Worm (Caenorhabditis elegans) whole organism, L2 larva: Measurements from ENCODE around the gene msp-49.

Experiments used
- F13H6.1 ChIP-seq: sonication (generic microtip); optimal IDR thresholded peaks from 2 replicates; lab custom pipeline; 2016; ENCODE audit warnings: missing genetic modification characterization, missing compliant biosample characterization
- ama-1 ChIP-seq: fragments of 150-350 bp; optimal IDR thresholded peaks from 2 replicates; lab custom pipeline; 2018; ENCODE audit warnings: inconsistent platforms
- egl-27 ChIP-seq: sonication (generic microtip); optimal IDR thresholded peaks from 3 replicates; lab custom pipeline; 2017; ENCODE audit warnings: missing biosample characterization, missing genetic modification reagents, missing genetic modification characterization
- elt-1 ChIP-seq: fragments of 150-350 bp; optimal IDR thresholded peaks from 2 replicates; lab custom pipeline; 2014; ENCODE audit warnings: missing biosample characterization, missing genetic modification characterization
- lsy-2 ChIP-seq, 2 experiments: fragments of 150-350 bp in 1 of 2; sonication (generic microtip) in 1 of 2; optimal IDR thresholded peaks; 2 replicates each; lab custom pipeline; 2014 to 2017; ENCODE audit warnings: missing biosample characterization in 2 of 2, missing genetic modification characterization in 2 of 2
- mab-5 ChIP-seq: fragments of 150-350 bp; optimal IDR thresholded peaks from 2 replicates; lab custom pipeline; 2014; ENCODE audit warnings: missing biosample characterization, missing genetic modification characterization
- mbf-1 ChIP-seq: sonication (generic microtip); optimal IDR thresholded peaks from 2 replicates; lab custom pipeline; 2017; ENCODE audit warnings: missing biosample characterization, missing genetic modification characterization
- nhr-11 ChIP-seq: fragments of 150-350 bp; optimal IDR thresholded peaks from 2 replicates; lab custom pipeline; 2014; ENCODE audit warnings: missing biosample characterization, missing genetic modification characterization
- nhr-25 ChIP-seq: fragments of 150-350 bp; sonication (generic microtip); optimal IDR thresholded peaks from 3 replicates; lab custom pipeline; 2014; ENCODE audit warnings: missing biosample characterization, missing genetic modification characterization
- nhr-77 ChIP-seq: fragments of 150-350 bp; optimal IDR thresholded peaks from 2 replicates; lab custom pipeline; 2014; ENCODE audit warnings: missing biosample characterization, missing genetic modification characterization
- unc-39 ChIP-seq: fragments of 150-350 bp; optimal IDR thresholded peaks from 2 replicates; lab custom pipeline; 2014; ENCODE audit warnings: missing biosample characterization, missing genetic modification characterization
- zag-1 ChIP-seq: fragments of 150-350 bp; optimal IDR thresholded peaks from 2 replicates; lab custom pipeline; 2014; ENCODE audit warnings: missing biosample characterization, missing genetic modification characterization

- TF ChIP-seq egl-27 (tag; lab: Kevin White, UChicago), result no peak
- TF ChIP-seq nhr-77 (tag; lab: Kevin White, UChicago), result no peak
- no peak for TF ChIP-seq F13H6.1
- TF ChIP-seq nhr-25 (tag; lab: Kevin White, UChicago), result no peak
- no peak for TF ChIP-seq zag-1 (tag; lab: Kevin White, UChicago)
- no peak for TF ChIP-seq unc-39 (tag; lab: Kevin White, UChicago)
- no peak for TF ChIP-seq elt-1 (tag; lab: Kevin White, UChicago)
- TF ChIP-seq ama-1 (lab: Kevin White, UChicago), result no peak
- no peak for TF ChIP-seq nhr-11 (tag; lab: Kevin White, UChicago)
- TF ChIP-seq mbf-1 (tag; lab: Kevin White, UChicago), result no peak
- no peak for TF ChIP-seq lsy-2 (tag; optimal IDR thresholded peaks at IDR 0.05; lab: Kevin White, UChicago)
- no peak for TF ChIP-seq mab-5 (tag; lab: Kevin White, UChicago)
Measured at ce11 chrII:5156983-5157382, 37.2 kb upstream of the msp-49 start, which contains the start of gene msp-45.
